Worm (Caenorhabditis elegans): ENCODE data around the gene Y9C2UA.1.
A peak's percentile ranks its signal among the peaks of the same experiment; 100 is the strongest.

Gene Y9C2UA.1

DNA sequence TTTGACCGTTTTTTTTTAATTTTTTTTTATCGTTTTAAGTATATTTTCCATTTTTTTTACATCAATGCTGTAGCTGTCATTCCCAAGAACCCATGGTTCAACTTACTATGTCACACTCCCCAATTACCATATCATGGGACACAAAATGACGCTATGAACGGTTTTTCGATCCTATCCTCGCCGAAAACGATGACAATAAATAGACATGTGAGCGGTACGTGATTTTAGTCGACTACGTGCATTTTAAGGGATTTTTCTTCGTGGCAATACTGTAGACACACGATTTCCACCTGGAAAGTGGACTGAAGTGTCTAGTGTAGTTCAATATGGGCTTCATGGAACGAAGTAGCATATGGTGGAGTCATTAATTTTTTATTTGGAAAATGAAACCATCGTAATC is 16.8 kb downstream of the Y9C2UA.1 start:
- TF ChIP-seq elt-1 (tag; optimal IDR thresholded peaks at IDR 0.05) = no peak
- TF ChIP-seq sem-4 (tag; optimal IDR thresholded peaks at IDR 0.05) = no peak
- TF ChIP-seq nhr-237 (tag; optimal IDR thresholded peaks at IDR 0.05) = no peak
- TF ChIP-seq unc-39 (tag; optimal IDR thresholded peaks at IDR 0.05) = no peak
- no peak for TF ChIP-seq mbf-1 (tag; optimal IDR thresholded peaks at IDR 0.05)
- TF ChIP-seq ZK546.5 (tag; optimal IDR thresholded peaks at IDR 0.05) = no peak
- TF ChIP-seq gmeb-1 (tag; optimal IDR thresholded peaks at IDR 0.05) = no peak
- TF ChIP-seq nhr-21 (tag; optimal IDR thresholded peaks at IDR 0.05) = peak; percentile 0
- no peak for TF ChIP-seq R02D3.7 (tag; optimal IDR thresholded peaks at IDR 0.05)
- peak; percentile 45 for TF ChIP-seq nhr-25 (tag; optimal IDR thresholded peaks at IDR 0.05)
- TF ChIP-seq nhr-129 (tag; optimal IDR thresholded peaks at IDR 0.05) = peak; percentile 67
- TF ChIP-seq elt-3 (tag; optimal IDR thresholded peaks at IDR 0.05) = no peak
- no peak for TF ChIP-seq alr-1 (tag; optimal IDR thresholded peaks at IDR 0.05)
- no peak for TF ChIP-seq C34F6.9 (tag; optimal IDR thresholded peaks at IDR 0.05)

DNA sequence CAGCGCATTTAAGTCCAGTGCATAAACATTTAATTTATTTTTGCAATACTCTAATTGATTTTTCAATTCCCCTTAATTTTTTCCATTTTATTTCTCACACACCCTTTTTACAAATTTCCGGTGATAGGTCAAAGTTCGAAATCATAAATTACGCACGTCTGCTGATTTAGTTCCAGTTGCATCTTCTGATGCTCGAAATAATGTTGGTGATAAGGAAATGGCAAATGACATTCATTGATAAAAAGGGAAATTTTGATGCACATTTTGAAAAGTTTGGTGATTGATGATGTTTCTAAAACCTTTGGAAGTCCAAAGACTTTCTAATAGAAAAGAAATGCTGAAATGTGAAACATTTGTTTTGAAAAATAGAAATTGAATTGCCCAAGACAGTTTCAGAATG is 17.7 kb downstream of the Y9C2UA.1 start:
- TF ChIP-seq mbf-1 (tag; optimal IDR thresholded peaks at IDR 0.05) (no peak), C34F6.9 (tag; optimal IDR thresholded peaks at IDR 0.05) (no peak), Y55F3AM.14 (GFP tag; optimal IDR thresholded peaks at IDR 0.05) (no peak), nhr-21 (tag; optimal IDR thresholded peaks at IDR 0.05) (no peak), sma-9 (GFP tag; optimal IDR thresholded peaks at IDR 0.05) (peak; percentile 77), sma-9 (tag; optimal IDR thresholded peaks at IDR 0.05) (no peak), nhr-11 (tag; optimal IDR thresholded peaks at IDR 0.05) (no peak), egl-27 (tag; optimal IDR thresholded peaks at IDR 0.05) (no peak), ama-1 (optimal IDR thresholded peaks at IDR 0.05) (no peak), nhr-10 (tag; optimal IDR thresholded peaks at IDR 0.05) (no peak), fos-1 (tag; optimal IDR thresholded peaks at IDR 0.05) (peak; percentile 97), gmeb-1 (tag; optimal IDR thresholded peaks at IDR 0.05) (peak; percentile 1), crh-2 (tag; optimal IDR thresholded peaks at IDR 0.05) (peak; percentile 56), nhr-25 (tag; optimal IDR thresholded peaks at IDR 0.05) (no peak), ztf-11 (tag; optimal IDR thresholded peaks at IDR 0.05) (no peak), elt-3 (tag; optimal IDR thresholded peaks at IDR 0.05) (no peak), ZK546.5 (tag; optimal IDR thresholded peaks at IDR 0.05) (no peak), nhr-129 (tag; optimal IDR thresholded peaks at IDR 0.05) (peak; percentile 70)

DNA sequence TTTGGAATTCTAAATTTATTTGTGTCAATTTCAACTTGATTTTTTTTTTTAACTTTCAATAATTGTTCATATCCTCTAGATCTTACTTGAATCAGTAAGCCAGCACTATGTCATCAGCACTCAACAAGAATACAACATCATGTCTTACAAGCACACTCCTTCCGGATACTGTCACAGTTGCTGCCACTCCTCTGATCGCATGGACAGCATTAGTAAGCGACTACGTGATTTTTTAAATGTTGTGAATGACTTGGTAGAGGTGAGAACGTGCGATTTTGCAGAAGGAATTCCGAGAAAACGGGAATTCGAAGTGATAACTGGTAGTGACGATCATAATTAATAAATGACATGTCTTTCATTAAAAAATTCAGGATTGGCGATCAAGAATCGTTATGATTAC is 18.6 kb downstream of the Y9C2UA.1 start, which contains the start of gene oac-54:
TSS of gene oac-54 (plus strand) at position 83 of the 400 bp plus-strand sequence.
- no peak for TF ChIP-seq dmd-4 (tag; optimal IDR thresholded peaks at IDR 0.05)
- no peak for TF ChIP-seq elt-3 (tag; optimal IDR thresholded peaks at IDR 0.05)
- no peak for TF ChIP-seq nhr-10 (tag; optimal IDR thresholded peaks at IDR 0.05)
- no peak for TF ChIP-seq C34F6.9 (tag; optimal IDR thresholded peaks at IDR 0.05)
- TF ChIP-seq zag-1 (tag; optimal IDR thresholded peaks at IDR 0.05) = no peak
- no peak for TF ChIP-seq unc-39 (tag; optimal IDR thresholded peaks at IDR 0.05)
- no peak for TF ChIP-seq mbf-1 (tag; optimal IDR thresholded peaks at IDR 0.05)
- TF ChIP-seq ZK546.5 (tag; optimal IDR thresholded peaks at IDR 0.05) = no peak
- no peak for TF ChIP-seq unc-55 (GFP tag; optimal IDR thresholded peaks at IDR 0.05)
- TF ChIP-seq gmeb-1 (tag; optimal IDR thresholded peaks at IDR 0.05) = no peak
- no peak for TF ChIP-seq alr-1 (tag; optimal IDR thresholded peaks at IDR 0.05)
- no peak for TF ChIP-seq aly-2 (tag; optimal IDR thresholded peaks at IDR 0.05)
- TF ChIP-seq nhr-237 (tag; optimal IDR thresholded peaks at IDR 0.05) = no peak
- no peak for TF ChIP-seq nhr-77 (tag; optimal IDR thresholded peaks at IDR 0.05)
- no peak for TF ChIP-seq fos-1 (tag; optimal IDR thresholded peaks at IDR 0.05)
- TF ChIP-seq ztf-11 (tag; optimal IDR thresholded peaks at IDR 0.05) = no peak
- TF ChIP-seq sem-4 (tag; optimal IDR thresholded peaks at IDR 0.05) = no peak

DNA sequence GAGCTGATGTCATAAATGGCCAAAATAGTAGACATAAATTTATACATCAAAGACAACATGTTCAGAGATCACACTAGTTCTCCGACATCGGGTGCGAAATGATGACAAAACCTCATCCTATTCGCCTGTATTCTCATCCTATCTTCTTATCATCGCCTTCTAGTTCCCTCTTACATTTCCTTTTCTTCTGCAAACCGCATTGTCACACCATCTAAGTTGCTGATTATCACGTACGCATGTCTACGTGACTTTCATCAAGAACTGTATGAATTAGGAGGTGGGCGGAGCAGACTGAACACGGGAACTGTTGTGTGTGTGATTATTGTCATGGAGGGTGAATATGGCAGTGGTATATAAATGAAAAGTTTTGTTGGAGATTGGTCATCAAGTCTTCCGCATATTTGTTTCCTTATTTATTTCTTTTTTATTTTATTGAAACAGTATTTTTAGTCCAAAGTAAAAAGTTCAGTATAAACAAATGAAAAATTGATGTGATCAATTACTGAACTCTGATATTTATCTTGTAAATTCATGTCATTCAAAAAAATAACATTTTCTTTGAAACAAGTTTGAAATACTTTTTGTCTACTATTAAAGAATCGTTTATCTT is 20.9 kb downstream of the Y9C2UA.1 start:
- TF ChIP-seq alr-1 (tag; optimal IDR thresholded peaks at IDR 0.05) = no peak
- peak; percentile 4 for TF ChIP-seq crh-2 (tag; optimal IDR thresholded peaks at IDR 0.05)
- TF ChIP-seq lin-13 (GFP tag; optimal IDR thresholded peaks at IDR 0.05) = no peak
- no peak for TF ChIP-seq lsy-2 (tag; optimal IDR thresholded peaks at IDR 0.05)
- peak; percentile 38 for TF ChIP-seq gmeb-1 (tag; optimal IDR thresholded peaks at IDR 0.05)
- TF ChIP-seq lin-39 (tag; optimal IDR thresholded peaks at IDR 0.05) = no peak
- TF ChIP-seq lin-11 (tag; optimal IDR thresholded peaks at IDR 0.05) = no peak
- TF ChIP-seq unc-39 (tag; optimal IDR thresholded peaks at IDR 0.05) = no peak
- TF ChIP-seq unc-62 (GFP tag; optimal IDR thresholded peaks at IDR 0.05) = no peak
- no peak for TF ChIP-seq nhr-12 (tag; optimal IDR thresholded peaks at IDR 0.05)
- no peak for TF ChIP-seq C34F6.9 (tag; optimal IDR thresholded peaks at IDR 0.05)
- TF ChIP-seq nhr-25 (tag; optimal IDR thresholded peaks at IDR 0.05) = peak; percentile 26
- no peak for TF ChIP-seq ztf-11 (tag; optimal IDR thresholded peaks at IDR 0.05)
- peak; percentile 72 for TF ChIP-seq fos-1 (tag; optimal IDR thresholded peaks at IDR 0.05)
- TF ChIP-seq nhr-77 (tag; optimal IDR thresholded peaks at IDR 0.05) = no peak
- no peak for TF ChIP-seq unc-55 (GFP tag; optimal IDR thresholded peaks at IDR 0.05)
- peak; percentile 89 for TF ChIP-seq nhr-21 (tag; optimal IDR thresholded peaks at IDR 0.05)
- TF ChIP-seq ztf-1 (GFP tag; conservative IDR thresholded peaks at IDR 0.05) = no peak
- no peak for TF ChIP-seq nhr-237 (tag; optimal IDR thresholded peaks at IDR 0.05)
- no peak for TF ChIP-seq snpc-4 (tag; optimal IDR thresholded peaks at IDR 0.05)
- TF ChIP-seq mbf-1 (tag; optimal IDR thresholded peaks at IDR 0.05) = no peak
- peak; percentile 90 for TF ChIP-seq sma-9 (GFP tag; optimal IDR thresholded peaks at IDR 0.05)
- TF ChIP-seq sma-9 (tag; optimal IDR thresholded peaks at IDR 0.05) = no peak
- TF ChIP-seq ztf-4 (tag; optimal IDR thresholded peaks at IDR 0.05) = no peak
- TF ChIP-seq F13H6.1 (tag; optimal IDR thresholded peaks at IDR 0.05) = no peak
- TF ChIP-seq R02D3.7 (tag; optimal IDR thresholded peaks at IDR 0.05) = no peak
- TF ChIP-seq peb-1 (tag; optimal IDR thresholded peaks at IDR 0.05) = no peak
- TF ChIP-seq nhr-11 (tag; optimal IDR thresholded peaks at IDR 0.05) = no peak
- no peak for TF ChIP-seq nhr-23 (tag; optimal IDR thresholded peaks at IDR 0.05)
- peak; percentile 40 for TF ChIP-seq blmp-1 (tag; optimal IDR thresholded peaks at IDR 0.05; ENCODE audit: insufficient read depth)
- peak; percentile 72 for TF ChIP-seq skn-1 (tag; optimal IDR thresholded peaks at IDR 0.05)

All from whole organism, L2 larva.